Fruit fly (Drosophila melanogaster) whole organism, embryonic: Measurements from ENCODE around the gene CG9133.

Source experiments
- CG13894 ChIP-seq: fragments of 200-800 bp; sonication (Bioruptor generic); optimal IDR thresholded peaks from 3 replicates; lab custom pipeline; 2018; ENCODE audit warnings: missing biosample characterization, mild to moderate bottlenecking, missing genetic modification characterization, moderate library complexity
- CG15514 ChIP-seq: fragments of 200-800 bp; sonication (Bioruptor generic); optimal IDR thresholded peaks from 3 replicates; lab custom pipeline; 2017; ENCODE audit warnings: missing biosample characterization, missing genetic modification characterization, mild to moderate bottlenecking, moderate library complexity, missing genetic modification reagents
- CG2678 ChIP-seq: fragments of 200-800 bp; sonication (Bioruptor generic); optimal IDR thresholded peaks from 3 replicates; lab custom pipeline; 2019; ENCODE audit warnings: missing biosample characterization, mild to moderate bottlenecking, missing genetic modification characterization, moderate library complexity
- Deaf1 ChIP-seq: fragments of 200-800 bp; optimal IDR thresholded peaks from 3 replicates; lab custom pipeline; 2019; ENCODE audit warnings: missing biosample characterization, mild to moderate bottlenecking, missing genetic modification characterization, moderate library complexity
- H15 ChIP-seq: fragments of 200-800 bp; sonication (Bioruptor generic); IDR thresholded peaks from 3 replicates; pipeline ENCODE4 v1.3.6; 2022; ENCODE audit warnings: missing biosample characterization, missing genetic modification characterization
- HHEX ChIP-seq: fragments of 200-800 bp; sonication (Bioruptor generic); optimal IDR thresholded peaks from 3 replicates; lab custom pipeline; 2017; ENCODE audit warnings: missing biosample characterization, mild to moderate bottlenecking, missing genetic modification characterization, missing genetic modification reagents
- Xrp1 ChIP-seq: fragments of 200-800 bp; sonication (Bioruptor generic); IDR thresholded peaks from 2 replicates; pipeline ENCODE4 v1.3.6; 2022; ENCODE audit warnings: missing biosample characterization, missing genetic modification characterization
- wor ChIP-seq: fragments of 200-800 bp; sonication (Bioruptor generic); IDR thresholded peaks from 2 replicates; pipeline ENCODE4 v1.3.6; 2022; ENCODE audit warnings: missing biosample characterization, missing genetic modification characterization

DNA sequence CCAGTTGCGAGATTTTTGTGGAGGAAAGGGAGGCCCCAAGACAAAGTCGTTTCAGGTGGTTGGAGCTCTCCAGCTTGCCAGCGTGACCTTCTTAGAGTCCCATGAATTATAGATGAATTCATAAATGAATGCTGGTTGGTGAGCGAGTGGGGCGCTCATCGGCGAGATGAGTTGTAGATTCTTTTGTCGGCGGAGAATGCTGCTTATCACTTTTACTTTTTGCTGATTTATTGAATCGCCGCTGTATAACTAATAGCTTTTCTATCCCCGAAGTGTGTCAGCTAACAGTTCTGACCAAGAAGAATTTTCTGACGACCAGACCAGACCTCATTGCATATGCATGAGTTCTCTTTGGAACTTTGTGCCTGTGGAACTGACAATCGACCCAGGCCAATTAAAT lies 39.7 kb upstream of the CG9133 start:
- TF ChIP-seq Deaf1 (tag; lab: Kevin White, UChicago) = no peak
- TF ChIP-seq CG2678 = no peak
- TF ChIP-seq wor (GFP tag; lab: Robert Waterston, UW) = no peak
- TF ChIP-seq Xrp1 (GFP tag; lab: Robert Waterston, UW) = no peak
- TF ChIP-seq CG15514 (GFP tag; lab: Kevin White, UChicago) = no peak
- no peak for TF ChIP-seq H15
- TF ChIP-seq CG13894 (tag; lab: Kevin White, UChicago) = no peak
- TF ChIP-seq HHEX (GFP tag; lab: Kevin White, UChicago) = no peak
